In the genomic region with DNA sequence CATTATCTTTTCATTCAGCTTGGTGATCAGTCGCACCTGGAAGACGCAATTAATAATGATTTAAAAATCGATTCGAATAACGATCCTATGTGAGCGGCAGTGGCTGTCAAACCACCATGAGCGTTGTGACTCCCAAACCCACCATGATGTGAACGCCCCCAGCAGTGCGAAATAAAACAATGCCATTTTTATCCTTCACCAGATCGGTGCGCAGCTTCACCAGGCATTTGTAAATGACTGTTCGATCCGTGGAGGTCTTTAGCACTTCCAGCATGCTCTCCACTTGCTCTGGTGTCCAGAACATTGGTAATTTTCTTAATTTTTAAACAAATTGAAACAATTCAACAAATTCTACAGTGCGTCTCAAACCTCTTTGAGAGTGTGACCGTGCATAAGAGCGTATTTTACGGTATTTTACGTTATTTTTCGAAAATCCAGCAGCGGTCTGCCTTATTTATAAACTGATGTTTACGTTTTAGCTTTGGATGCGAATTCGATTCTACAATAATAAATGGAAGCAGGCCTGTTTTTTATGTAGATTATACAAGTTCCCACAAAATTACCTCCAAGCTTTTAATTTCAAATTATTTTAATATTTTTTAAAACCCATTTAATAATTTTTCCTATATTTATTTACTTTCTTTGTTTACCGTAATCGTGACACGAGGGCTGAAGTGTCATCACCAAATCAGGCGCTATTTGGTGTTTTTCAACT, we compare ENCODE assay signal across 6 fruit fly cellular contexts.
TF ChIP-seq lines count a peak whose summit lies in the region.

TSS of gene Rnb (minus strand) at position 389 of the 715 bp plus-strand sequence.
TSS of gene Drice (plus strand) at position 693 of the 715 bp plus-strand sequence.

- TF ChIP-seq CTCF in S2 (optimal IDR thresholded peaks at IDR 0.05; lab: Kevin White, UChicago): peak; percentile 16 to 25
- TF ChIP-seq CTCF in whole organism, embryonic (GFP tag; optimal IDR thresholded peaks at IDR 0.05; lab: Kevin White, UChicago): no peak

TF ChIP-seq in whole organism, adult, 20 proteins besides CTCF, POLR2A, EP300 and RAD21 (continues in another document):
- TF ChIP-seq tj (GFP tag; optimal IDR thresholded peaks at IDR 0.05; lab: Kevin White, UChicago): peak; percentile 38
- TF ChIP-seq pad (GFP tag; optimal IDR thresholded peaks at IDR 0.05; lab: Kevin White, UChicago): peak; percentile 60
- peak; percentile 71 for TF ChIP-seq CG7045 (GFP tag; optimal IDR thresholded peaks at IDR 0.05; lab: Kevin White, UChicago)
- no peak for TF ChIP-seq kay (GFP tag; lab: Kevin White, UChicago; ENCODE audit: borderline replicate concordance)
- peak; percentile 72 for TF ChIP-seq CG7101 (tag; optimal IDR thresholded peaks at IDR 0.05; lab: Kevin White, UChicago)
- peak; percentile 37 for TF ChIP-seq CG1620 (GFP tag; optimal IDR thresholded peaks at IDR 0.05; lab: Kevin White, UChicago)
- TF ChIP-seq CG33017 (tag; optimal IDR thresholded peaks at IDR 0.05; lab: Kevin White, UChicago): peak; percentile 2
- peak; percentile 80 for TF ChIP-seq CG12768 (GFP tag; optimal IDR thresholded peaks at IDR 0.05; lab: Kevin White, UChicago)
- no peak for TF ChIP-seq cnc (optimal IDR thresholded peaks at IDR 0.05; lab: Kevin White, UChicago)
- TF ChIP-seq ovo (GFP tag; optimal IDR thresholded peaks at IDR 0.05; lab: Kevin White, UChicago): peak; percentile 5
- TF ChIP-seq CG11617 (GFP tag; optimal IDR thresholded peaks at IDR 0.05; lab: Kevin White, UChicago): peak; percentile 49
- peak; percentile 21 for TF ChIP-seq cic (GFP tag; optimal IDR thresholded peaks at IDR 0.05; lab: Kevin White, UChicago)
- TF ChIP-seq Mnt (GFP tag; optimal IDR thresholded peaks at IDR 0.05; lab: Kevin White, UChicago): peak; percentile 50
- peak; percentile 60 for TF ChIP-seq CG14711 (tag; optimal IDR thresholded peaks at IDR 0.05; lab: Kevin White, UChicago)
- TF ChIP-seq Crg-1 (GFP tag; optimal IDR thresholded peaks at IDR 0.05; lab: Kevin White, UChicago): no peak
- TF ChIP-seq Hr96 (GFP tag; optimal IDR thresholded peaks at IDR 0.05; lab: Kevin White, UChicago): no peak

TF ChIP-seq in whole organism, embryonic, 481 proteins besides CTCF, POLR2A, EP300 and RAD21 (continues in another document):
- no peak for TF ChIP-seq ac (GFP tag; optimal IDR thresholded peaks at IDR 0.05; lab: Kevin White, UChicago)
- TF ChIP-seq MTF-1 (GFP tag; optimal IDR thresholded peaks at IDR 0.05; lab: Kevin White, UChicago; ENCODE audit: borderline replicate concordance): no peak
- TF ChIP-seq dan (GFP tag; IDR thresholded peaks at IDR 0.05; lab: Robert Waterston, UW): no peak
- no peak for TF ChIP-seq cwo (GFP tag; optimal IDR thresholded peaks at IDR 0.05; lab: Kevin White, UChicago)
- no peak for TF ChIP-seq HLH54F (GFP tag; optimal IDR thresholded peaks at IDR 0.05; lab: Kevin White, UChicago)
- TF ChIP-seq emc (GFP tag; optimal IDR thresholded peaks at IDR 0.05; lab: Kevin White, UChicago): no peak
- no peak for TF ChIP-seq CG43689 (GFP tag; IDR thresholded peaks at IDR 0.05; lab: Robert Waterston, UW)
- peak; percentile 2 for TF ChIP-seq CG8359 (GFP tag; optimal IDR thresholded peaks at IDR 0.05; lab: Kevin White, UChicago; ENCODE audit: borderline replicate concordance)
- peak; percentile 45 for TF ChIP-seq CG15601 (tag; optimal IDR thresholded peaks at IDR 0.05; lab: Kevin White, UChicago)
- TF ChIP-seq CG1024 (GFP tag; IDR thresholded peaks at IDR 0.05; lab: Robert Waterston, UW): 0 out of 2 replicates have a peak, but pooled peaks have one; percentile 24
- TF ChIP-seq Oaz (GFP tag; IDR thresholded peaks at IDR 0.05; lab: Robert Waterston, UW): no peak
- no peak for TF ChIP-seq cg (GFP tag; optimal IDR thresholded peaks at IDR 0.05; lab: Kevin White, UChicago)
- TF ChIP-seq abd-A (tag; optimal IDR thresholded peaks at IDR 0.05; lab: Kevin White, UChicago): no peak
- no peak for TF ChIP-seq PHDP (tag; optimal IDR thresholded peaks at IDR 0.05; lab: Kevin White, UChicago)
- no peak for TF ChIP-seq pita (GFP tag; optimal IDR thresholded peaks at IDR 0.05; lab: Kevin White, UChicago)
- no peak for TF ChIP-seq CG17568 (GFP tag; optimal IDR thresholded peaks at IDR 0.05; lab: Kevin White, UChicago)

TF ChIP-seq in whole organism, prepupa, 60 proteins besides CTCF, POLR2A, EP300 and RAD21 (continues in another document):
- TF ChIP-seq dac (GFP tag; optimal IDR thresholded peaks at IDR 0.05; lab: Kevin White, UChicago) (no peak), Hr38 (GFP tag; optimal IDR thresholded peaks at IDR 0.05; lab: Kevin White, UChicago) (no peak), Sox14 (GFP tag; optimal IDR thresholded peaks at IDR 0.05; lab: Kevin White, UChicago) (peak; percentile 88), esn (GFP tag; optimal IDR thresholded peaks at IDR 0.05; lab: Kevin White, UChicago) (peak; percentile 65), achi (GFP tag; optimal IDR thresholded peaks at IDR 0.05; lab: Kevin White, UChicago) (no peak), Gug (GFP tag; IDR thresholded peaks at IDR 0.05; lab: Robert Waterston, UW) (no peak), fkh (GFP tag; optimal IDR thresholded peaks at IDR 0.05; lab: Kevin White, UChicago) (peak; percentile 99), CG32006 (GFP tag; optimal IDR thresholded peaks at IDR 0.05; lab: Kevin White, UChicago) (no peak), Eip78C (GFP tag; lab: Kevin White, UChicago) (peak; percentile 87), Hr39 (GFP tag; optimal IDR thresholded peaks at IDR 0.05; lab: Kevin White, UChicago) (no peak), fd59A (GFP tag; optimal IDR thresholded peaks at IDR 0.05; lab: Kevin White, UChicago) (no peak), CG6792 (GFP tag; optimal IDR thresholded peaks at IDR 0.05; lab: Kevin White, UChicago) (no peak), CG15336 (GFP tag; IDR thresholded peaks at IDR 0.05; lab: Robert Waterston, UW) (no peak), CG10631 (GFP tag; optimal IDR thresholded peaks at IDR 0.05; lab: Kevin White, UChicago) (no peak), CG4318 (GFP tag; optimal IDR thresholded peaks at IDR 0.05; lab: Kevin White, UChicago) (no peak), Ets21C (GFP tag; optimal IDR thresholded peaks at IDR 0.05; lab: Kevin White, UChicago) (no peak), Sox102F (GFP tag; optimal IDR thresholded peaks at IDR 0.05; lab: Kevin White, UChicago) (no peak), CG6276 (GFP tag; optimal IDR thresholded peaks at IDR 0.05; lab: Kevin White, UChicago) (no peak)

TF ChIP-seq in whole organism, pupa, 21 proteins besides CTCF, POLR2A, EP300 and RAD21 (continues in another document):
- TF ChIP-seq rn (GFP tag; IDR thresholded peaks at IDR 0.05; lab: Robert Waterston, UW): no peak
- TF ChIP-seq CG17806 (tag; optimal IDR thresholded peaks at IDR 0.05; lab: Kevin White, UChicago): peak; percentile 9
- peak; percentile 26; the same call in 1 of the 3 replicates for TF ChIP-seq fd96Ca (GFP tag; IDR thresholded peaks at IDR 0.05; lab: Robert Waterston, UW)
- peak; percentile 3 for TF ChIP-seq Snoo (tag; optimal IDR thresholded peaks at IDR 0.05; lab: Kevin White, UChicago)
- TF ChIP-seq Pif1B (GFP tag; optimal IDR thresholded peaks at IDR 0.05; lab: Kevin White, UChicago): no peak
- peak; percentile 98 for TF ChIP-seq EcR (GFP tag; optimal IDR thresholded peaks at IDR 0.05; lab: Kevin White, UChicago)
- TF ChIP-seq CG14655 (GFP tag; optimal IDR thresholded peaks at IDR 0.05; lab: Kevin White, UChicago): no peak
- TF ChIP-seq CG8159 (tag; optimal IDR thresholded peaks at IDR 0.05; lab: Kevin White, UChicago): peak; percentile 52
- TF ChIP-seq Ets98B (GFP tag; IDR thresholded peaks at IDR 0.05; lab: Robert Waterston, UW): no peak; the same call in 1 of the 2 replicates
- TF ChIP-seq CG34367 (tag; optimal IDR thresholded peaks at IDR 0.05; lab: Kevin White, UChicago): peak; percentile 20
- no peak for TF ChIP-seq Pif1A (GFP tag; optimal IDR thresholded peaks at IDR 0.05; lab: Kevin White, UChicago)
- TF ChIP-seq CG13204 (GFP tag; optimal IDR thresholded peaks at IDR 0.05; lab: Kevin White, UChicago): no peak
- peak; percentile 11 for TF ChIP-seq CG9948 (tag; optimal IDR thresholded peaks at IDR 0.05; lab: Kevin White, UChicago)
- TF ChIP-seq gl (tag; optimal IDR thresholded peaks at IDR 0.05; lab: Kevin White, UChicago): no peak
- no peak for TF ChIP-seq CG12605 (GFP tag; IDR thresholded peaks at IDR 0.05; lab: Robert Waterston, UW)
- TF ChIP-seq CG32121 (GFP tag; IDR thresholded peaks at IDR 0.05; lab: Robert Waterston, UW): peak; percentile 21; the same call in 1 of the 2 replicates
- peak; percentile 46; the same call in 1 of the 3 replicates for TF ChIP-seq CG4496 (GFP tag; IDR thresholded peaks at IDR 0.05; lab: Robert Waterston, UW)
- no peak for TF ChIP-seq D1 (tag; optimal IDR thresholded peaks at IDR 0.05; lab: Kevin White, UChicago)

TF ChIP-seq in whole organism, wandering third instar larva, 38 proteins besides CTCF, POLR2A, EP300 and RAD21 (continues in another document):
- TF ChIP-seq h (GFP tag; optimal IDR thresholded peaks at IDR 0.05; lab: Kevin White, UChicago): peak; percentile 70
- peak; percentile 33 for TF ChIP-seq fru (GFP tag; optimal IDR thresholded peaks at IDR 0.05; lab: Kevin White, UChicago)
- no peak for TF ChIP-seq dmrt93B (GFP tag; optimal IDR thresholded peaks at IDR 0.05; lab: Kevin White, UChicago)
- peak; percentile 9 for TF ChIP-seq ey (GFP tag; optimal IDR thresholded peaks at IDR 0.05; lab: Kevin White, UChicago)
- no peak for TF ChIP-seq dsf (GFP tag; optimal IDR thresholded peaks at IDR 0.05; lab: Kevin White, UChicago; ENCODE audit: borderline replicate concordance)
- TF ChIP-seq GATAd (GFP tag; optimal IDR thresholded peaks at IDR 0.05; lab: Kevin White, UChicago): no peak
- peak; percentile 70 for TF ChIP-seq HLH106 (tag; optimal IDR thresholded peaks at IDR 0.05; lab: Kevin White, UChicago)
- TF ChIP-seq Rel (GFP tag; optimal IDR thresholded peaks at IDR 0.05; lab: Kevin White, UChicago): no peak
- no peak for TF ChIP-seq Rel (tag; optimal IDR thresholded peaks at IDR 0.05; lab: Kevin White, UChicago)
- TF ChIP-seq Jra (GFP tag; optimal IDR thresholded peaks at IDR 0.05; lab: Kevin White, UChicago): no peak
- no peak for TF ChIP-seq sage (GFP tag; optimal IDR thresholded peaks at IDR 0.05; lab: Kevin White, UChicago)
- peak; percentile 70 for TF ChIP-seq Hr83 (GFP tag; optimal IDR thresholded peaks at IDR 0.05; lab: Kevin White, UChicago; ENCODE audit: poor library complexity, severe bottlenecking)
- no peak for TF ChIP-seq Vsx2 (GFP tag; optimal IDR thresholded peaks at IDR 0.05; lab: Kevin White, UChicago; ENCODE audit: partially characterized antibody)
- peak; percentile 90 for TF ChIP-seq Myc (optimal IDR thresholded peaks at IDR 0.05; lab: Kevin White, UChicago)
- no peak for TF ChIP-seq usp (GFP tag; optimal IDR thresholded peaks at IDR 0.05; lab: Kevin White, UChicago)
- TF ChIP-seq Mio (GFP tag; optimal IDR thresholded peaks at IDR 0.05; lab: Kevin White, UChicago): no peak
- peak; percentile 55 for TF ChIP-seq rgr (GFP tag; optimal IDR thresholded peaks at IDR 0.05; lab: Kevin White, UChicago)
- peak in 1 of 2 experiments; percentile 44 for TF ChIP-seq foxo (GFP tag; optimal IDR thresholded peaks at IDR 0.05; lab: Kevin White, UChicago)
- TF ChIP-seq psq (GFP tag; optimal IDR thresholded peaks at IDR 0.05; lab: Kevin White, UChicago): peak; percentile 17
- no peak for TF ChIP-seq Dif (GFP tag; optimal IDR thresholded peaks at IDR 0.05; lab: Kevin White, UChicago; ENCODE audit: partially characterized antibody)
- no peak for TF ChIP-seq Dfd (GFP tag; optimal IDR thresholded peaks at IDR 0.05; lab: Kevin White, UChicago)
